Worm (Caenorhabditis elegans) whole organism, midembryonic: ENCODE measurements around the gene sru-21.
"Not testable (repeated sequence)": the region's sequence is repeated elsewhere in the genome, so short reads cannot be mapped to it uniquely, and the experiment has no call there.

Experiments
- T22C8.4 ChIP-seq: fragments of 200-800 bp; sonication (Bioruptor generic); IDR thresholded peaks from 2 replicates; pipeline ENCODE4 v1.3.6; 2022; ENCODE audit warnings: missing genetic modification characterization, missing compliant biosample characterization
- cog-1 ChIP-seq: sonication (generic microtip); optimal IDR thresholded peaks from 2 replicates; lab custom pipeline; 2016; ENCODE audit warnings: missing genetic modification characterization, missing compliant biosample characterization
- flt-1 ChIP-seq: fragments of 200-800 bp; sonication (Bioruptor generic); IDR thresholded peaks from 2 replicates; pipeline ENCODE4 v1.3.6; 2022; ENCODE audit warnings: missing genetic modification characterization, missing compliant biosample characterization
- klf-2 ChIP-seq: fragments of 200-800 bp; sonication (Bioruptor generic); conservative IDR thresholded peaks from 2 replicates; pipeline ENCODE4 v1.3.6; 2022; ENCODE audit warnings: missing genetic modification reagents, missing genetic modification characterization, missing compliant biosample characterization
- med-1 ChIP-seq: sonication (generic microtip); optimal IDR thresholded peaks from 2 replicates; lab custom pipeline; 2017; ENCODE audit warnings: missing genetic modification characterization, mild to moderate bottlenecking, missing compliant biosample characterization, antibody characterized with exemption, missing genetic modification reagents; ENCODE audit not compliant: insufficient read depth
- ref-1 ChIP-seq: fragments of 200-800 bp; sonication (Bioruptor generic); conservative IDR thresholded peaks from 2 replicates; pipeline ENCODE4 v1.3.6; 2022; ENCODE audit warnings: missing genetic modification reagents, missing genetic modification characterization, missing compliant biosample characterization
- tab-1 ChIP-seq: fragments of 200-800 bp; sonication (Bioruptor generic); IDR thresholded peaks from 2 replicates; pipeline ENCODE4 v1.3.6; 2022; ENCODE audit warnings: missing genetic modification characterization, missing compliant biosample characterization
- ztf-23 ChIP-seq: fragments of 200-800 bp; sonication (Bioruptor generic); IDR thresholded peaks from 2 replicates; pipeline ENCODE4 v1.3.6; 2022; ENCODE audit warnings: missing genetic modification reagents, missing genetic modification characterization, missing compliant biosample characterization
- ztf-29 ChIP-seq: fragments of 200-800 bp; sonication (Bioruptor generic); IDR thresholded peaks from 2 replicates; pipeline ENCODE4 v1.3.6; 2022; ENCODE audit warnings: missing genetic modification reagents, missing genetic modification characterization, missing compliant biosample characterization

Gene sru-21

DNA sequence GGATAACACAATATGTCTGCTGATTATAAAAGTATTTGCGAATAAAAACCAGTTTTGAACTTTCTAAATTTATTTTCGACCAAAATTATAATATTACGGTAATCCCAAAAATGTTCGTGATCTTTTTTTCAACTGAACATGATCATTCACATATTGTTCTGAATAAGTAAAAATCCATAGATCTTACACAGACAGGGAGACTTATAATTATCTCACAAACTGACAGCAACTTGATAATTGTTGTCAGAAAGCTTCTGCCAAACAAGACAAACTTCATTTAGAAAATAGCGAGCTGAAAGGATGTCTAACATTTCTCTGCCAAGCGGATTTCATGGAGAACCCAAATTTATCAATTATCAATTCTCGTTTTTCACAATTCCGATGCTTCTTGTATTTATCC is at the start of gene sru-21:
sru-21 (plus strand) TSS at position 301 of the 400 bp plus-strand sequence.
- TF ChIP-seq klf-2 (GFP tag; lab: Robert Waterston, UW) (no peak), ref-1 (GFP tag; lab: Robert Waterston, UW) (no peak), T22C8.4 (GFP tag; lab: Robert Waterston, UW) (no peak), ztf-29 (GFP tag; lab: Robert Waterston, UW) (no peak), tab-1 (no peak), med-1 (no peak), flt-1 (GFP tag; lab: Robert Waterston, UW) (no peak), ztf-23 (GFP tag; lab: Robert Waterston, UW) (no peak), cog-1 (tag; lab: Kevin White, UChicago) (no peak)

DNA sequence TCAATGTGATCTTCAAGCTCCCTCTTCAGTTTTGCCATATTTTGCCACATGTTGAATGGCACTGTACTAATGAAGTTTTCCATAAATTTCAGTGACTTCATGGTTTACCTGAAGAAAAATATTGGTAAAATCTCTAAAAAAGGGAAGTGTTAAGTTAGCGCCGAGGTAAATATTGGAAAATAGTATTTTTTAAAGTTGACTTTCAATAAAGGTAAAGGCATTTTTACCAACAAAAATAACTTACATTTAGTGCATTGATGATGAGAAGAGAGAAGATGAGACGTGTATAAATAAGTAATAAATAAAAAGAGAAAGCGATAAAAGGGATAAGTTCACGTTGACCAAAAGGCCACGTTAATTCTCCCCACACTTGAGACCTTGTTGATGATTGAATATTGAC is 48.4 kb upstream of the sru-21 start, which contains the start of gene Y45F10B.8:
Y45F10B.8 (minus strand) TSS at position 101 of the 400 bp plus-strand sequence.
- TF ChIP-seq T22C8.4 (GFP tag; lab: Robert Waterston, UW); flt-1 (GFP tag; lab: Robert Waterston, UW); cog-1 (tag; lab: Kevin White, UChicago): not testable (repeated sequence)

DNA sequence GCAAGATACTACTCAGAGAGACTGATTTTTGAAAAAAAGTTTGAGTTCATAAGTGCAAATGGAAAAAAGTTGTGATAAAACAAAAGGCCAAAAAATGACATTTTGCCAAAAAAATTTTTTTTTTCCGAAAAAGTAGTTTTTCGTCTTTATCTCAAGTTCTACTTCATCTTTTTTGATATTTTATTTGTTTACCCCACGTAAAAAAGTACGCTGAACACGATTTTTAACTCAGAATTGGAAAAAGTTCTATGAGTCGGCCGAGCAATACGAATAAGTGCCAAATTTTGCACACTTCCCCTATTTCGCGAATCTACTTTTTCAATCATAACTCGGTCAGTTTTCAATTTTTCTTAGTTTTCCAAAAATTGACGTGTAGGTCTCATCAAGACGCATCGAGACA is 47.6 kb upstream of the sru-21 start, which contains the start of gene sru-16:
sru-16 (plus strand) TSS at position 301 of the 400 bp plus-strand sequence.
- TF ChIP-seq T22C8.4, ref-1, ztf-23 (GFP tag; lab: Robert Waterston, UW): not testable (repeated sequence)

- no peak for TF ChIP-seq ztf-23 (GFP tag; lab: Robert Waterston, UW)
- no peak for TF ChIP-seq flt-1 (GFP tag; lab: Robert Waterston, UW)
- no peak for TF ChIP-seq tab-1
- no peak for TF ChIP-seq klf-2 (GFP tag; lab: Robert Waterston, UW)
- TF ChIP-seq ztf-29 (GFP tag; lab: Robert Waterston, UW), result no peak
- TF ChIP-seq T22C8.4 (GFP tag; lab: Robert Waterston, UW), result no peak
- TF ChIP-seq ref-1 (GFP tag; lab: Robert Waterston, UW), result no peak
- no peak for TF ChIP-seq med-1
- no peak for TF ChIP-seq cog-1 (tag; lab: Kevin White, UChicago)
Measured at ce11 chrIV:13582909-13583308, 43.7 kb upstream of the sru-21 start, which contains the start of gene sru-12. Gene sru-12, plus strand, starts transcription at chrIV:13583209.

DNA sequence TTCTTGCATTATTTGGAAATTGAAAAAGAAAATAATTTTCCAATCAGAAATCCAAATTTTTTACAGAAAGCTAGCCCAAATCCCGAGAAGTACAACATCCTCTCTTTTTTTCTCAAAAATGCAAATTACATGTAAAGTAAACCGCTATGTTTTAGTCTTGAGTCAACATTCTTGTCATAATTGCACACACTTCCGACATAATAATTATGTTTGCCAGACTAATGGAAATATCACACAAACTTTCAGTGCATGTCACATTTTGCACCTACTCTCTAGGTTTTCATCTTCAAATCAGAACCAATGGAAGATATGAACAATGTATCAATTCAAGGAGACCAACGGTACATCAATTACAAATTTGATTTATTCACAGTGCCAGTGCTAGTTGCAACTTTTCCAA is 41.9 kb upstream of the sru-21 start, which contains the start of gene sru-11:
sru-11 (plus strand) TSS at position 301 of the 400 bp plus-strand sequence.
- TF ChIP-seq med-1, result no peak
- TF ChIP-seq ztf-29 (GFP tag; lab: Robert Waterston, UW), result no peak
- no peak for TF ChIP-seq T22C8.4 (GFP tag; lab: Robert Waterston, UW)
- TF ChIP-seq flt-1 (GFP tag; lab: Robert Waterston, UW), result no peak
- TF ChIP-seq cog-1 (tag; lab: Kevin White, UChicago), result no peak
- TF ChIP-seq ref-1 (GFP tag; lab: Robert Waterston, UW), result no peak
- TF ChIP-seq tab-1, result no peak
- TF ChIP-seq ztf-23 (GFP tag; lab: Robert Waterston, UW), result no peak
- no peak for TF ChIP-seq klf-2 (GFP tag; lab: Robert Waterston, UW)

ce11 chrIV:13587175-13587574 is 39.4 kb upstream of the sru-21 start, which contains the start of gene Y45F10B.12:
Gene Y45F10B.12, plus strand, starts transcription at chrIV:13587475.
- no peak for TF ChIP-seq cog-1 (tag; lab: Kevin White, UChicago)
- no peak for TF ChIP-seq klf-2 (GFP tag; lab: Robert Waterston, UW)

DNA sequence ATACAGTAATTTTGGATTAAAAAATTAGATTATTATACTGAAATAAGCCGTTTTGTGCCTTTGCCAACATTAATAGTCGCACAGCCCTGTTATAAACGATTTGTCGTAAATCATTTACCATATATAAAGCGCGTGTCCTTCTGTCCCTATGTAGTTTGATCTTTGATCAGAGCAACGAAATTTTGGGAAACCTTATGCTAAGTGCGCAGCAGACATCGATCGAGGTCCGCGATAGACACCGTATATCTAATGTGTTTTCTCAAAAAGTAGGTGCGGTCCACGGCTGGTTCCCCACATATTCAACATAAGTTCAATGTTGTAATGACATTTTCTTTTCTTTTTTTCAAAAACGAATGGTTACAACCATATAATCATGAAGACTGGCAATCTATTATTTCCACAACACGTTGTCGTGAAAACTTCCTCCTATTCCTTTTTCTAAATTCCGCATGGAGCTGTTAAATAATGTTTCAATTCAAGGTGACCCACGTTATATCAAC is 38.0 kb upstream of the sru-21 start, which contains the start of gene sru-9:
sru-9 (plus strand) TSS at position 450 of the 500 bp plus-strand sequence.
- not testable (repeated sequence) for TF ChIP-seq ztf-23 (GFP tag; lab: Robert Waterston, UW); med-1; tab-1

ce11 chrIV:13591645-13592044 is 34.9 kb upstream of the sru-21 start, which contains the start of gene tsp-5:
Gene tsp-5, minus strand, starts transcription at chrIV:13591745.
- no peak for TF ChIP-seq ztf-23 (GFP tag; lab: Robert Waterston, UW)
- TF ChIP-seq tab-1, result no peak
- TF ChIP-seq ztf-29 (GFP tag; lab: Robert Waterston, UW), result no peak
- TF ChIP-seq flt-1 (GFP tag; lab: Robert Waterston, UW), result no peak
- TF ChIP-seq cog-1 (tag; lab: Kevin White, UChicago), result no peak
- TF ChIP-seq med-1, result no peak

DNA sequence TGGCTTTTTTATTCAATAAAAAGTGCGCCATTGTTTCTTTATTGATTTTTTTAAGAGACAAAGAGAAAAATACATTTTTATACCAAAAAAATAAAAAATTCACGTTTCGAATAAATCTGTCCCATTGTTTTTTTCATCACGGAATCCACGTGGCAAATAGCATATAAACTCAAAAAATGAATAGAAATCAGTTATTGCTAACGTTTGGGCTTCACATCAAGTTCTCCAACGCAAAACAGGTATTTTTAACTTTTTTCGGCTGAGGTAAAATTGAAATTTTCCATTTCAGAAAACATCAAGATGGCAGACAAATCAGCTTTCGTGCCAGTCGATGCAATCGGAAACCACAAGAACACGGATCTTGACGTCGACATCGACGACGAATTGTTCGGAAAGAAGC is 33.2 kb upstream of the sru-21 start, which contains the start of gene Y45F10B.3:
Y45F10B.3 (plus strand) TSS at position 301 of the 400 bp plus-strand sequence.
- TF ChIP-seq ztf-23 (GFP tag; lab: Robert Waterston, UW) (no peak), klf-2 (GFP tag; lab: Robert Waterston, UW) (no peak), tab-1 (no peak), med-1 (no peak), flt-1 (GFP tag; lab: Robert Waterston, UW) (no peak), ref-1 (GFP tag; lab: Robert Waterston, UW) (no peak), cog-1 (tag; lab: Kevin White, UChicago) (no peak), ztf-29 (GFP tag; lab: Robert Waterston, UW) (no peak), T22C8.4 (GFP tag; lab: Robert Waterston, UW) (no peak)

- TF ChIP-seq T22C8.4 (GFP tag; lab: Robert Waterston, UW); ref-1 (GFP tag; lab: Robert Waterston, UW); tab-1: not testable (repeated sequence)
Measured at ce11 chrIV:13597813-13598212, 28.8 kb upstream of the sru-21 start, which contains the start of gene Y45F10B.9. Gene Y45F10B.9, minus strand, starts transcription at chrIV:13597913.
